Fruit fly (Drosophila melanogaster): Measurements from ENCODE around the gene CG3386.

The CG3386 gene

dm6 chr3L:724518-725341, 42.5 kb upstream of the CG3386 start (continued):
- peak; percentile 90 for TF ChIP-seq CHES-1-like (GFP tag; optimal IDR thresholded peaks at IDR 0.05)
- peak; percentile 90 for TF ChIP-seq CG16815 (GFP tag; optimal IDR thresholded peaks at IDR 0.05)
- no peak for TF ChIP-seq CG16813 (GFP tag; IDR thresholded peaks at IDR 0.05; ENCODE audit: partially characterized antibody)
- TF ChIP-seq jing (GFP tag; optimal IDR thresholded peaks at IDR 0.05): peak; percentile 78
- TF ChIP-seq otp (GFP tag; IDR thresholded peaks at IDR 0.05): peak; percentile 98
- TF ChIP-seq phol (tag; optimal IDR thresholded peaks at IDR 0.05): peak; percentile 94
- TF ChIP-seq Lhr (GFP tag; optimal IDR thresholded peaks at IDR 0.05): peak; percentile 95
- TF ChIP-seq CG10431 (GFP tag; optimal IDR thresholded peaks at IDR 0.05): peak; percentile 89
- peak in 1 of 2 experiments; percentile 55 for TF ChIP-seq crp (GFP tag; optimal IDR thresholded peaks at IDR 0.05)
- TF ChIP-seq zen2 (GFP tag; IDR thresholded peaks at IDR 0.05; ENCODE audit: partially characterized antibody): no peak
- TF ChIP-seq NFAT (GFP tag; IDR thresholded peaks at IDR 0.05): peak; percentile 35; the same call in 1 of the 2 replicates
- TF ChIP-seq ATbp (GFP tag; optimal IDR thresholded peaks at IDR 0.05): peak; percentile 94
- TF ChIP-seq pros (GFP tag; optimal IDR thresholded peaks at IDR 0.05): peak; percentile 95
- peak; percentile 90 for TF ChIP-seq ap (GFP tag; IDR thresholded peaks at IDR 0.05)
- peak; percentile 100 for TF ChIP-seq sens (GFP tag)
- TF ChIP-seq CG8944 (GFP tag; optimal IDR thresholded peaks at IDR 0.05): peak; percentile 89
- peak; percentile 59 for TF ChIP-seq CG31365 (tag; optimal IDR thresholded peaks at IDR 0.05)
- peak; percentile 66 for TF ChIP-seq grn (GFP tag; optimal IDR thresholded peaks at IDR 0.05)
- peak; percentile 92 for TF ChIP-seq CG17359 (tag; optimal IDR thresholded peaks at IDR 0.05)
- peak; percentile 71 for TF ChIP-seq CG15269 (tag; optimal IDR thresholded peaks at IDR 0.05)
- peak; percentile 91 for TF ChIP-seq stc (GFP tag; IDR thresholded peaks at IDR 0.05)
- peak; percentile 93 for TF ChIP-seq fd96Cb (tag; optimal IDR thresholded peaks at IDR 0.05)
- no peak for TF ChIP-seq CG13894 (tag; optimal IDR thresholded peaks at IDR 0.05)
- TF ChIP-seq chif (GFP tag; optimal IDR thresholded peaks at IDR 0.05): peak; percentile 95 to 96
- TF ChIP-seq scrt (GFP tag; optimal IDR thresholded peaks at IDR 0.05): peak; percentile 69
- no peak for TF ChIP-seq gfzf (GFP tag; optimal IDR thresholded peaks at IDR 0.05)
- TF ChIP-seq Vsx1 (GFP tag; optimal IDR thresholded peaks at IDR 0.05): peak; percentile 92
- TF ChIP-seq CG6175 (GFP tag; IDR thresholded peaks at IDR 0.05): 0 out of 3 replicates have a peak, but pooled peaks have one; percentile 35
- TF ChIP-seq Sox100B (GFP tag; optimal IDR thresholded peaks at IDR 0.05): peak; percentile 93
- TF ChIP-seq CG18262 (tag; optimal IDR thresholded peaks at IDR 0.05): peak; percentile 98
- peak; percentile 90 for TF ChIP-seq dati (GFP tag; IDR thresholded peaks at IDR 0.05)
- TF ChIP-seq kni (GFP tag; optimal IDR thresholded peaks at IDR 0.05): peak; percentile 91
- TF ChIP-seq HmgD (GFP tag; optimal IDR thresholded peaks at IDR 0.05): peak; percentile 44
- TF ChIP-seq tx (GFP tag; optimal IDR thresholded peaks at IDR 0.05): peak; percentile 82
- peak; percentile 87 for TF ChIP-seq kah (GFP tag; optimal IDR thresholded peaks at IDR 0.05)
- TF ChIP-seq Dp (GFP tag; optimal IDR thresholded peaks at IDR 0.05): no peak
- peak; percentile 92 for TF ChIP-seq ase (GFP tag; IDR thresholded peaks at IDR 0.05)
- peak; percentile 32; the same call in 2 of the 3 replicates for TF ChIP-seq knrl (GFP tag; IDR thresholded peaks at IDR 0.05; ENCODE audit: partially characterized antibody)
- TF ChIP-seq ham (GFP tag; IDR thresholded peaks at IDR 0.05): no peak
- TF ChIP-seq Elba2 (GFP tag; optimal IDR thresholded peaks at IDR 0.05): peak; percentile 76
- TF ChIP-seq unpg (GFP tag; optimal IDR thresholded peaks at IDR 0.05): peak; percentile 96
- TF ChIP-seq H2.0 (GFP tag; IDR thresholded peaks at IDR 0.05): peak; percentile 92
- TF ChIP-seq danr (GFP tag; IDR thresholded peaks at IDR 0.05): peak; percentile 87
- peak; percentile 97 for TF ChIP-seq CG10979 (tag; optimal IDR thresholded peaks at IDR 0.05)
- 0 out of 3 replicates have a peak, but pooled peaks have one; percentile 34 for TF ChIP-seq vnd (GFP tag; IDR thresholded peaks at IDR 0.05; ENCODE audit: partially characterized antibody)
- peak; percentile 86 for TF ChIP-seq CG4360 (GFP tag; IDR thresholded peaks at IDR 0.05)
- peak; percentile 40; the same call in 1 of the 2 replicates for TF ChIP-seq nerfin-2 (GFP tag; IDR thresholded peaks at IDR 0.05; ENCODE audit: partially characterized antibody)
